Fruit fly (Drosophila melanogaster): ENCODE results near the gene CG1571.
A peak's percentile ranks its signal among the peaks of the same experiment; 100 is the strongest.

The CG1571 gene

dm6 chrX:8114476-8115342 lies 39.0 kb downstream of the CG1571 start (continued):
- TF ChIP-seq Bgb (GFP tag; IDR thresholded peaks at IDR 0.05; ENCODE audit: partially characterized antibody) (no peak), CG10654 (GFP tag; optimal IDR thresholded peaks at IDR 0.05) (peak; percentile 42), vfl (GFP tag; optimal IDR thresholded peaks at IDR 0.05) (peak; percentile 64), fru (optimal IDR thresholded peaks at IDR 0.05) (no peak), Vsx1 (GFP tag; optimal IDR thresholded peaks at IDR 0.05) (no peak), ttk (GFP tag; IDR thresholded peaks at IDR 0.05) (no peak), Med (GFP tag) (peak; percentile 86), disco-r (GFP tag; optimal IDR thresholded peaks at IDR 0.05) (peak; percentile 21), HLHmδ (GFP tag; optimal IDR thresholded peaks at IDR 0.05) (no peak), CG13775 (GFP tag; optimal IDR thresholded peaks at IDR 0.05) (peak; percentile 52), Mad (GFP tag; optimal IDR thresholded peaks at IDR 0.05) (no peak), az2 (GFP tag; optimal IDR thresholded peaks at IDR 0.05) (peak; percentile 28), CG2202 (tag; optimal IDR thresholded peaks at IDR 0.05) (no peak), MESR4 (GFP tag; optimal IDR thresholded peaks at IDR 0.05) (no peak), jumu (GFP tag; optimal IDR thresholded peaks at IDR 0.05) (no peak), cwo (GFP tag; optimal IDR thresholded peaks at IDR 0.05) (peak; percentile 70), CG16863 (GFP tag; optimal IDR thresholded peaks at IDR 0.05) (peak; percentile 49), Nf-YB (GFP tag; optimal IDR thresholded peaks at IDR 0.05) (no peak), Fer3 (tag; optimal IDR thresholded peaks at IDR 0.05) (peak; percentile 71), CG6813 (GFP tag; optimal IDR thresholded peaks at IDR 0.05) (peak; percentile 48), C15 (GFP tag; IDR thresholded peaks at IDR 0.05) (no peak), Dip2 (GFP tag; IDR thresholded peaks at IDR 0.05) (no peak), Asciz (GFP tag; optimal IDR thresholded peaks at IDR 0.05) (peak; percentile 53), CG13894 (tag; optimal IDR thresholded peaks at IDR 0.05) (peak; percentile 64), Dfd (GFP tag; optimal IDR thresholded peaks at IDR 0.05) (no peak), CG6254 (GFP tag; optimal IDR thresholded peaks at IDR 0.05) (peak; percentile 13), CG8290 (GFP tag; optimal IDR thresholded peaks at IDR 0.05) (no peak), CG8290 (tag; optimal IDR thresholded peaks at IDR 0.05) (peak in 1 of 2 experiments; percentile 59), Drgx (GFP tag; IDR thresholded peaks at IDR 0.05) (peak; percentile 9; the same call in 1 of the 2 replicates), CG3995 (GFP tag; optimal IDR thresholded peaks at IDR 0.05) (no peak), trem (tag; optimal IDR thresholded peaks at IDR 0.05) (peak; percentile 5), HmgZ (tag; optimal IDR thresholded peaks at IDR 0.05) (peak; percentile 64), Camta (GFP tag; optimal IDR thresholded peaks at IDR 0.05) (peak; percentile 11), p53 (GFP tag; optimal IDR thresholded peaks at IDR 0.05) (no peak), Usf (GFP tag; optimal IDR thresholded peaks at IDR 0.05) (no peak), Aef1 (GFP tag; IDR thresholded peaks at IDR 0.05) (peak; percentile 35; the same call in 1 of the 3 replicates), HLH4C (GFP tag; IDR thresholded peaks at IDR 0.05; ENCODE audit: partially characterized antibody) (no peak), Rx (GFP tag; IDR thresholded peaks at IDR 0.05) (no peak), HHEX (GFP tag; optimal IDR thresholded peaks at IDR 0.05) (peak; percentile 70), CG10147 (GFP tag; optimal IDR thresholded peaks at IDR 0.05) (peak; percentile 58), corto (GFP tag; optimal IDR thresholded peaks at IDR 0.05) (no peak), YL-1 (GFP tag; optimal IDR thresholded peaks at IDR 0.05) (no peak), repo (GFP tag; optimal IDR thresholded peaks at IDR 0.05) (peak; percentile 13), Sox102F (GFP tag; optimal IDR thresholded peaks at IDR 0.05) (peak; percentile 64), HLH3B (GFP tag; IDR thresholded peaks at IDR 0.05) (peak; percentile 46; the same call in 1 of the 2 replicates), CG10959 (GFP tag; IDR thresholded peaks at IDR 0.05) (no peak), CG15514 (GFP tag; optimal IDR thresholded peaks at IDR 0.05) (peak; percentile 41), gsb (GFP tag; IDR thresholded peaks at IDR 0.05) (0 out of 2 replicates have a peak, but pooled peaks have one; percentile 33), CG15269 (tag; optimal IDR thresholded peaks at IDR 0.05) (peak; percentile 84)
